Fruit fly (Drosophila melanogaster) whole organism, embryonic: ENCODE data around the gene CG10300.

Experiments used
- CG10209 ChIP-seq: fragments of 200-800 bp; sonication (Bioruptor generic); optimal IDR thresholded peaks from 3 replicates; lab custom pipeline; 2017; ENCODE audit warnings: missing biosample characterization, mild to moderate bottlenecking, missing genetic modification characterization, missing genetic modification reagents
- CG1602 ChIP-seq: fragments of 200-800 bp; sonication (Bioruptor generic); optimal IDR thresholded peaks from 3 replicates; lab custom pipeline; 2016; ENCODE audit warnings: missing biosample characterization, missing genetic modification characterization
- CG7372 ChIP-seq: fragments of 200-800 bp; sonication (Bioruptor generic); IDR thresholded peaks from 2 replicates; pipeline ENCODE4 v1.3.6; 2022; ENCODE audit warnings: missing biosample characterization, missing genetic modification characterization
- CG9437 ChIP-seq: fragments of 200-800 bp; sonication (Bioruptor generic); optimal IDR thresholded peaks from 2 replicates; lab custom pipeline; 2018; ENCODE audit warnings: missing biosample characterization, mild to moderate bottlenecking, missing genetic modification characterization
- Dip2 ChIP-seq: fragments of 200-800 bp; sonication (Bioruptor generic); IDR thresholded peaks from 2 replicates; pipeline ENCODE4 v1.3.6; 2022; ENCODE audit warnings: missing biosample characterization, missing genetic modification characterization
- HmgD ChIP-seq: fragments of 200-800 bp; sonication (Bioruptor generic); optimal IDR thresholded peaks from 3 replicates; lab custom pipeline; 2016; ENCODE audit warnings: missing biosample characterization, missing genetic modification characterization
- Scr ChIP-seq: fragments of 200-800 bp; sonication (Bioruptor generic); IDR thresholded peaks from 2 replicates; pipeline ENCODE4 v1.3.6; 2022; ENCODE audit warnings: missing biosample characterization, missing genetic modification characterization; ENCODE audit not compliant: partially characterized antibody
- bbx ChIP-seq: fragments of 200-800 bp; sonication (Bioruptor generic); IDR thresholded peaks from 2 replicates; pipeline ENCODE4 v1.3.6; 2022; ENCODE audit warnings: missing biosample characterization, missing genetic modification characterization; ENCODE audit not compliant: partially characterized antibody
- repo ChIP-seq: fragments of 200-800 bp; sonication (Bioruptor generic); optimal IDR thresholded peaks from 2 replicates; lab custom pipeline; 2016; ENCODE audit warnings: missing biosample characterization, missing genetic modification characterization

dm6 chr3R:23760219-23761018, 49.1 kb downstream of the CG10300 start, which contains the start of gene SdhD:
- TF ChIP-seq Scr (GFP tag; lab: Robert Waterston, UW) (peak; percentile 53), CG9437 (no peak), Dip2 (GFP tag; lab: Robert Waterston, UW) (no peak), bbx (GFP tag; lab: Robert Waterston, UW) (peak; percentile 64; the same call in 1 of the 2 replicates), CG1602 (GFP tag; lab: Kevin White, UChicago) (no peak), HmgD (no peak), CG10209 (GFP tag; lab: Kevin White, UChicago) (no peak), repo (GFP tag; lab: Kevin White, UChicago) (peak; percentile 21), CG7372 (GFP tag; lab: Robert Waterston, UW) (no peak)
